Worm (Caenorhabditis elegans) whole organism, midembryonic: ENCODE data around the gene D2096.9.

Experiments
- T22C8.4 ChIP-seq: fragments of 200-800 bp; sonication (Bioruptor generic); IDR thresholded peaks from 2 replicates; pipeline ENCODE4 v1.3.6; 2022; ENCODE audit warnings: missing genetic modification characterization, missing compliant biosample characterization
- cog-1 ChIP-seq: sonication (generic microtip); optimal IDR thresholded peaks from 2 replicates; lab custom pipeline; 2016; ENCODE audit warnings: missing genetic modification characterization, missing compliant biosample characterization
- flt-1 ChIP-seq: fragments of 200-800 bp; sonication (Bioruptor generic); IDR thresholded peaks from 2 replicates; pipeline ENCODE4 v1.3.6; 2022; ENCODE audit warnings: missing genetic modification characterization, missing compliant biosample characterization
- klf-2 ChIP-seq: fragments of 200-800 bp; sonication (Bioruptor generic); conservative IDR thresholded peaks from 2 replicates; pipeline ENCODE4 v1.3.6; 2022; ENCODE audit warnings: missing genetic modification reagents, missing genetic modification characterization, missing compliant biosample characterization
- med-1 ChIP-seq: sonication (generic microtip); optimal IDR thresholded peaks from 2 replicates; lab custom pipeline; 2017; ENCODE audit warnings: missing genetic modification characterization, mild to moderate bottlenecking, missing compliant biosample characterization, antibody characterized with exemption, missing genetic modification reagents; ENCODE audit not compliant: insufficient read depth
- ref-1 ChIP-seq: fragments of 200-800 bp; sonication (Bioruptor generic); conservative IDR thresholded peaks from 2 replicates; pipeline ENCODE4 v1.3.6; 2022; ENCODE audit warnings: missing genetic modification reagents, missing genetic modification characterization, missing compliant biosample characterization
- tab-1 ChIP-seq: fragments of 200-800 bp; sonication (Bioruptor generic); IDR thresholded peaks from 2 replicates; pipeline ENCODE4 v1.3.6; 2022; ENCODE audit warnings: missing genetic modification characterization, missing compliant biosample characterization
- ztf-23 ChIP-seq: fragments of 200-800 bp; sonication (Bioruptor generic); IDR thresholded peaks from 2 replicates; pipeline ENCODE4 v1.3.6; 2022; ENCODE audit warnings: missing genetic modification reagents, missing genetic modification characterization, missing compliant biosample characterization
- ztf-29 ChIP-seq: fragments of 200-800 bp; sonication (Bioruptor generic); IDR thresholded peaks from 2 replicates; pipeline ENCODE4 v1.3.6; 2022; ENCODE audit warnings: missing genetic modification reagents, missing genetic modification characterization, missing compliant biosample characterization

D2096.9 gene

DNA sequence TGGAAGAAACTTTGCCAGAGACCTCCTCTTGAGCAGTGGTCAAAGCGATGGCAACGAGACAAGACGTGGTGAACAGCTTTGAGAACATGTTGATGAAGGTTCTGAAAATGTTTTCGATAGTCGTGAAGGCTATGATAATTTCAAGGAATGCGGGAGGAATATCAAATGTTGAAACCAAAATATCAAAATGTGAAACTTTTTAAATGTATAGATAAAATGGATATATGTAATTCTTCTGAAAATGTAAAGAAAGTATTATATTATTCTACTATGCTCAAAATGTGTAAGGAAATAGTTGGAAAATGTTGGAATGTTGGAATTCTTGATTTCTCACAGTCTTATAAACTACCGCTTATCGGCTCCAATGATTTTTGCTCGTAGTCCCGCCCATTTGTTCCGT, 13.5 kb downstream of the D2096.9 start, which contains the start of gene D2096.6:
Gene D2096.6 (minus strand): TSS at position 101 of the 400 bp plus-strand sequence.
- TF ChIP-seq cog-1 (tag; lab: Kevin White, UChicago): no peak
- TF ChIP-seq ztf-29 (GFP tag; lab: Robert Waterston, UW): no peak
- no peak for TF ChIP-seq tab-1 (GFP tag; lab: Robert Waterston, UW)
- no peak for TF ChIP-seq flt-1 (GFP tag; lab: Robert Waterston, UW)
- TF ChIP-seq ref-1 (GFP tag; lab: Robert Waterston, UW): no peak
- no peak for TF ChIP-seq T22C8.4 (GFP tag; lab: Robert Waterston, UW)
- TF ChIP-seq klf-2 (GFP tag; lab: Robert Waterston, UW): no peak
- no peak for TF ChIP-seq med-1 (GFP tag; lab: Kevin White, UChicago)
- no peak for TF ChIP-seq ztf-23 (GFP tag; lab: Robert Waterston, UW)

DNA sequence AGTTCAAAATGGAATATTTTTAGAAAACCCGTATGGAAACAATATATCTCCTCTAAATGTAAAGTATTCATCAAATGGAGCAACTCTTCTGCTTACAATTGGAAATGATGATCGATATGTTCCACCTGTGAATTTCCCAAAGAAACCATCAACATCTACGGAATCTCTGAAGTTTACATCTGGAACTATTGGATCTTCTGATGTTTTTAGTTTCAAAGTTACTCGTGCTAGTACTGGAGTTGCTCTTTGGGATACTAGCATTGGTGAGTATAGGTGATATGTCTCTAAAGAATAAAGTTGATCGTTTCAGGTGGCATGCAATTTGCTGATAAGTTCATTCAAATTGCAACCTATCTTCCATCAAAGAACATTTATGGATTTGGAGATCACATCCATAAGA, 14.7 kb downstream of the D2096.9 start:
- TF ChIP-seq flt-1 (GFP tag; lab: Robert Waterston, UW): no peak
- TF ChIP-seq T22C8.4 (GFP tag; lab: Robert Waterston, UW): no peak
- TF ChIP-seq tab-1 (GFP tag; lab: Robert Waterston, UW): no peak
- TF ChIP-seq ztf-29 (GFP tag; lab: Robert Waterston, UW): no peak
- no peak for TF ChIP-seq med-1 (GFP tag; lab: Kevin White, UChicago)
- no peak for TF ChIP-seq ref-1 (GFP tag; lab: Robert Waterston, UW)
- no peak for TF ChIP-seq klf-2 (GFP tag; lab: Robert Waterston, UW)
- no peak for TF ChIP-seq cog-1 (tag; lab: Kevin White, UChicago)
- no peak for TF ChIP-seq ztf-23 (GFP tag; lab: Robert Waterston, UW)

DNA sequence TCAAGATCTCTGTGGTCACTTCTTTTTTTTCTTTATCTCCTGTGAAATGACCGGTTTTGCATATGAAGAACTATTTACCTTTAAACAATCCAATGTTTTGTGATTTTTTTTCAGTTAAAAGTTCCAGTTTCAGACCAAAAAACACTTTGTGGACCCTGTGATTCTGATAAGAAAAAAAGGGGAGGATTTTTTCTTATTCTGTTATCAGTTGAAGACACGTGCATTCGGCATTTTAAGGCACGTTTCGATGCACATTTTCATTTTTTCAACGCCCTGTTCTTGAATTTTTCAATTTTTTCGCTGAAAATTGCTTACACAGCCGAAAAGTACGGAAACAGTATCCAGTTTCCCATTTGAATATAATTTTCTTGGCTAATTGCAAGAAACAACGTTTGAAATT, 16.3 kb downstream of the D2096.9 start, which contains the start of gene aagr-1:
Gene aagr-1 (plus strand): TSS at position 227 of the 400 bp plus-strand sequence.
- no peak for TF ChIP-seq T22C8.4 (GFP tag; lab: Robert Waterston, UW)
- TF ChIP-seq ztf-23 (GFP tag; lab: Robert Waterston, UW): no peak
- no peak for TF ChIP-seq ref-1 (GFP tag; lab: Robert Waterston, UW)
- TF ChIP-seq flt-1 (GFP tag; lab: Robert Waterston, UW): no peak
- TF ChIP-seq ztf-29 (GFP tag; lab: Robert Waterston, UW): no peak
- TF ChIP-seq cog-1 (tag; lab: Kevin White, UChicago): no peak
- no peak for TF ChIP-seq tab-1 (GFP tag; lab: Robert Waterston, UW)
- no peak for TF ChIP-seq klf-2 (GFP tag; lab: Robert Waterston, UW)
- TF ChIP-seq med-1 (GFP tag; lab: Kevin White, UChicago): no peak

DNA sequence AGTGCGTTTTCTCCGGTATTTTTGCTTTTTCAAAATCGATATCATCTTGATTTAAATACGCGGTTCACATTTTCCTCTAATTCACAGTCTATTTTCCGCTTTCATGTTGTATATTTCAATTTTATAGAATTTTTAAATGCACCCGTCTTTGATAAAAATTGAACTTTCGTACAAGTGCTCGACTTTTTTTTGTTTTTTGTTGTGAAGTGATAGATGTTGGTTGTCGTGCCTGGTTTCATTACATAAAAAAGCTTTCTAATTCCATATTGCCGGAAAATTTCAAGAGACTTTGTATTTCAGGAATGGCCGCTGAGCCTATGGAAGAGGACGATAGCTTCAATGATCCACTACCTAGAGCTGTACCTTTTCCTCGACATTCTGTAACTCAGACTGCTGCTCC, 19.4 kb downstream of the D2096.9 start, which contains the start of gene D2096.12:
Gene D2096.12 (plus strand): TSS at position 301 of the 400 bp plus-strand sequence.
- TF ChIP-seq klf-2 (GFP tag; lab: Robert Waterston, UW) (no peak), med-1 (GFP tag; lab: Kevin White, UChicago) (no peak), ztf-29 (GFP tag; lab: Robert Waterston, UW) (no peak), T22C8.4 (GFP tag; lab: Robert Waterston, UW) (no peak), flt-1 (GFP tag; lab: Robert Waterston, UW) (no peak), ref-1 (GFP tag; lab: Robert Waterston, UW) (no peak), ztf-23 (GFP tag; lab: Robert Waterston, UW) (no peak), cog-1 (tag; lab: Kevin White, UChicago) (no peak), tab-1 (GFP tag; lab: Robert Waterston, UW) (no peak)

DNA sequence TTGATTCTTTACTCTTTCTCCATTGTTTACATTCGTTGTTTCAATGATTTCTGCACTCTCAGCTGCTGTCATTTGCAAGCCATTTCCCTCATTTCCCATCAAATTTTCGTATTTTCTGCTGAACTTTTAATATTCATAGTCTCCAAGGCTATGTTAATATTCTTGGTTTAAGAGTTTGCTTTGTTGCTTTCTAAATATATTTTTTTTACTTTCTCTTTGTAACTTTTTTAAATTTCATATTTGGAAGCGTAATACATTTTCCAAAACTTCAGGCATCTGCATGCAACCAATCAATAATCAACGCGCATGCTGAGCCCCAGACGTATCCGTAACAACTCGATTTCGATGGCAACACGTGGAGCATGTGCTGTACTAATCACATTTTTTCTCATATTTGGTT, 21.8 kb downstream of the D2096.9 start, which contains the start of gene sqv-1:
Gene sqv-1 (plus strand): TSS at position 301 of the 400 bp plus-strand sequence.
- TF ChIP-seq flt-1 (GFP tag; lab: Robert Waterston, UW) (no peak), tab-1 (GFP tag; lab: Robert Waterston, UW) (no peak), klf-2 (GFP tag; lab: Robert Waterston, UW) (no peak)

DNA sequence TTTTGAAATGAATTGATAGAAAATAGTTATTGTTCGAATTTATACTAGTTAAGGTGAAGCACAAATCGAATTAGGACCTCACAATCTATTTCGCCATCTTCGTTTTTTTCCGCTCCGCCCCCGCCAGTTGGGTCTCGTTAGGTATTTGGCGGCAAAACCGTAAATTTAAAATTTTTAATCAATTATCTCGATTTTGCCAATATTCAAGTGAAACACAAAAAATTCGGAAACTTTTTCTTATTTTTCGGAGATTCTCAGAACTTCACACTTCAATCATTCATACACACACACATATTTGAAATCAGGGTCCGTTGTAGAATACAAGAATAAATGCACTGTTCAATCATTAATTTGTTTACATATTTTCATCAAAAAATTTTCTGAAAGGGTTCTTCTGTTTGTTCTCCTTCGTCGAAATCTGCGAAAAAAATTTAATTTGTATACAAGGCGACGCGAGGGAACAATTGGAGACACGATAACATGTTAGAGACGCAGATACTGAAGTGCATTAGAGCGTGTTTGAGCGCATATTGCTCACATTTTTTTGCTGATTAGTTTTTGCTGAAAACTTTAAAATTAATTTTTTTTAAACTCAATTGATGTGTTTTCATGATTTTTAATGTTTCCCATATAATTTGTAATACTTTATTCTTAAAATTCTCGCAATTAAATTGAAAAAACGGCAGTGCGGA, 22.7 kb downstream of the D2096.9 start, which contains the start of gene D2096.5:
Gene D2096.5 (minus strand): TSS at position 51 of the 692 bp plus-strand sequence.
- TF ChIP-seq ztf-23 (GFP tag; lab: Robert Waterston, UW) (no peak), cog-1 (tag; lab: Kevin White, UChicago) (no peak)

DNA sequence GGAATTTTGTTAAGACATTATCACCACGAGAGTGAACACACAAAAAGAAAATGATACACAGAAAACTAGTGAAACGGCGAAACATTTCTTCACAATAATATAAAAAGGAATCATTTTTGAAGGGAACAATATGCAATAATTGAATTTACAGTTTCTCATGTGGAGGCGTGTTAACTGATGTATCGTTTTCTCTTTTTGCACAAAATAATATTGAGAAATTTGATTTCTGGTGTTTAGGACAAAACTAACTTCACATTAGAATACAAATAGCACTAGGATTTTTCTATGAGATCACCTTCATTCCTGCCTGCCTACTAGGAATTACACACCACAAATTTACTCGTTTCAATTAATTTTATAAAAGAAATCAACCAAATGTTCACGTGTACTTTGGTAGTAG, 24.1 kb downstream of the D2096.9 start, which contains the start of gene D2096.13:
Gene D2096.13 (minus strand): TSS at position 101 of the 400 bp plus-strand sequence.
- TF ChIP-seq med-1 (GFP tag; lab: Kevin White, UChicago) (no peak), T22C8.4 (GFP tag; lab: Robert Waterston, UW) (no peak), tab-1 (GFP tag; lab: Robert Waterston, UW) (no peak), flt-1 (GFP tag; lab: Robert Waterston, UW) (no peak), cog-1 (tag; lab: Kevin White, UChicago) (no peak), klf-2 (GFP tag; lab: Robert Waterston, UW) (no peak), ztf-23 (GFP tag; lab: Robert Waterston, UW) (no peak)

DNA sequence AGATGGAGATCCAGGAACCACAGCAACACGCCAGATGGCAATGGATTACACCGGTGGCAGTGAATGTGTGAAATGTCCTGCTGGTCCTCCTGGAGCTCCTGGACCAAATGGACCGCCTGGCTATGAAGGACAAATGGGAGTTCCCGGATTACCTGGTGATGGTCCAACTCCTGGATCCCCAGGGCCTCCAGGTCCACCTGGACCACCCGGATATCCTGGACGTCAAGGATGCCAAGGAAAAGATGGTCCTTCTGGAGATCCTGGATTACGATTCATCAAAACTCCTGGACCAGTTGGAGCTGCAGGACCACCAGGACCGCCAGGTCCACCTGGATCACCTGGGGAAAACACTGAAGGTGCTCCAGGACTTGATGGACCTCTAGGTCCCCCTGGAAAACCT, 25.3 kb downstream of the D2096.9 start:
- no peak for TF ChIP-seq ztf-29 (GFP tag; lab: Robert Waterston, UW)
- TF ChIP-seq ref-1 (GFP tag; lab: Robert Waterston, UW): no peak
- no peak for TF ChIP-seq cog-1 (tag; lab: Kevin White, UChicago)
- TF ChIP-seq T22C8.4 (GFP tag; lab: Robert Waterston, UW): no peak
- no peak for TF ChIP-seq tab-1 (GFP tag; lab: Robert Waterston, UW)
- no peak for TF ChIP-seq med-1 (GFP tag; lab: Kevin White, UChicago)
- TF ChIP-seq klf-2 (GFP tag; lab: Robert Waterston, UW): no peak
- no peak for TF ChIP-seq flt-1 (GFP tag; lab: Robert Waterston, UW)
- no peak for TF ChIP-seq ztf-23 (GFP tag; lab: Robert Waterston, UW)

DNA sequence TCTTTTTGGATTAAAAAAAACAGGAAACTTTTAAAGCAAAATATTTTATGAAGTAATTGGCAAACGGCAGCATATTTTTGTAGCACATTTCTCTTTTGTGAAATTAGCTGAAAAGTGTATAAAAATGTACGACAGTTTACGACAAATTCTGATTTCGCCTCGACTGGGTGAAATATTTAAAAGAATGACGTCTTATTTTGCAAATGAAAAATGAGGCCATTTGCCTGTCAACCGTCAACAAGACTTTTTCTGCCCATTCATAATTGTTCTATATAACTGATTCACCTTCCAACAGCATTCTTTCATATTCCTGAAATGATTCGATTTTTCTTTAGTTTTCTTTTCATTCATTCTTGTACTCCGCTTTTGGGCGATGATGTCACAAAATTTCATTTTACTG, 27.0 kb downstream of the D2096.9 start, which contains the start of the genes F17E9.2 and col-116:
Gene F17E9.2 (plus strand): TSS at position 301 of the 400 bp plus-strand sequence.
Gene col-116 (plus strand): TSS at position 315 of the 400 bp plus-strand sequence.
- TF ChIP-seq T22C8.4 (GFP tag; lab: Robert Waterston, UW) (no peak), med-1 (GFP tag; lab: Kevin White, UChicago) (no peak), tab-1 (GFP tag; lab: Robert Waterston, UW) (no peak), ztf-29 (GFP tag; lab: Robert Waterston, UW) (no peak), ztf-23 (GFP tag; lab: Robert Waterston, UW) (no peak), cog-1 (tag; lab: Kevin White, UChicago) (no peak), ref-1 (GFP tag; lab: Robert Waterston, UW) (no peak), klf-2 (GFP tag; lab: Robert Waterston, UW) (no peak), flt-1 (GFP tag; lab: Robert Waterston, UW) (no peak)
